Worm (Caenorhabditis elegans) whole organism, late embryonic: ENCODE data around the gene grl-10.

ENCODE experiments used
- C08G9.2 ChIP-seq: sonication (generic microtip); optimal IDR thresholded peaks from 2 replicates; lab custom pipeline; 2016; ENCODE audit warnings: mild to moderate bottlenecking, missing genetic modification characterization, moderate library complexity, missing compliant biosample characterization
- C38D4.7 ChIP-seq: fragments of 200-800 bp; sonication (Bioruptor generic); optimal IDR thresholded peaks from 2 replicates; lab custom pipeline; 2018; ENCODE audit warnings: mild to moderate bottlenecking, missing genetic modification characterization, moderate library complexity, missing compliant biosample characterization
- F13H6.1 ChIP-seq: sonication (generic microtip); optimal IDR thresholded peaks from 2 replicates; lab custom pipeline; 2016; ENCODE audit warnings: missing genetic modification characterization, missing compliant biosample characterization
- K02D7.2 ChIP-seq: sonication (generic microtip); optimal IDR thresholded peaks from 2 replicates; lab custom pipeline; 2017; ENCODE audit warnings: mild to moderate bottlenecking, missing genetic modification characterization, missing compliant biosample characterization
- K09A11.1 ChIP-seq: sonication (generic microtip); optimal IDR thresholded peaks from 2 replicates; lab custom pipeline; 2017; ENCODE audit warnings: antibody characterized with exemption, mild to moderate bottlenecking, missing genetic modification characterization, missing compliant biosample characterization; ENCODE audit not compliant: insufficient read depth
- Y22D7AL.16 ChIP-seq: sonication (generic microtip); optimal IDR thresholded peaks from 2 replicates; lab custom pipeline; 2016; ENCODE audit warnings: missing genetic modification characterization, missing compliant biosample characterization
- ahr-1 ChIP-seq: sonication (generic microtip); optimal IDR thresholded peaks from 2 replicates; lab custom pipeline; 2016; ENCODE audit warnings: missing genetic modification characterization, missing compliant biosample characterization
- ceh-19 ChIP-seq: fragments of 200-800 bp; sonication (Bioruptor generic); optimal IDR thresholded peaks from 2 replicates; lab custom pipeline; 2018; ENCODE audit warnings: mild to moderate bottlenecking, missing genetic modification characterization, missing compliant biosample characterization
- ceh-22 ChIP-seq: sonication (generic microtip); optimal IDR thresholded peaks from 2 replicates; lab custom pipeline; 2017; ENCODE audit warnings: missing biosample characterization, missing genetic modification characterization
- ceh-31 ChIP-seq: sonication (generic microtip); optimal IDR thresholded peaks from 2 replicates; lab custom pipeline; 2016; ENCODE audit warnings: missing genetic modification characterization, missing compliant biosample characterization
- ceh-48 ChIP-seq: sonication (generic microtip); optimal IDR thresholded peaks from 2 replicates; lab custom pipeline; 2016; ENCODE audit warnings: missing genetic modification characterization, inconsistent platforms, missing compliant biosample characterization
- ceh-9 ChIP-seq: sonication (generic microtip); optimal IDR thresholded peaks from 2 replicates; lab custom pipeline; 2016; ENCODE audit warnings: mild to moderate bottlenecking, missing genetic modification characterization, inconsistent platforms, missing compliant biosample characterization
- che-1 ChIP-seq: sonication (generic microtip); optimal IDR thresholded peaks from 2 replicates; lab custom pipeline; 2016; ENCODE audit warnings: mild to moderate bottlenecking, missing genetic modification characterization, missing compliant biosample characterization
- dmd-4 ChIP-seq: sonication (generic microtip); optimal IDR thresholded peaks from 2 replicates; lab custom pipeline; 2016; ENCODE audit warnings: borderline replicate concordance, missing genetic modification characterization, missing compliant biosample characterization
- elt-2 ChIP-seq: sonication (generic microtip); optimal IDR thresholded peaks from 2 replicates; lab custom pipeline; 2016; ENCODE audit warnings: missing genetic modification reagents, missing genetic modification characterization, missing compliant biosample characterization
- elt-4 ChIP-seq: sonication (generic microtip); optimal IDR thresholded peaks from 2 replicates; lab custom pipeline; 2016; ENCODE audit warnings: missing genetic modification characterization, missing compliant biosample characterization
- eyg-1 ChIP-seq: sonication (generic microtip); optimal IDR thresholded peaks from 2 replicates; lab custom pipeline; 2016; ENCODE audit warnings: missing genotype, missing genetic modification characterization, missing compliant biosample characterization
- fax-1 ChIP-seq: sonication (generic microtip); optimal IDR thresholded peaks from 2 replicates; lab custom pipeline; 2016; ENCODE audit warnings: missing genotype, missing genetic modification characterization, missing compliant biosample characterization
- fkh-10 ChIP-seq: fragments of 150-350 bp; optimal IDR thresholded peaks from 2 replicates; lab custom pipeline; 2014; ENCODE audit warnings: missing biosample characterization, missing genetic modification reagents, missing genetic modification characterization
- fkh-6 ChIP-seq: sonication (generic microtip); optimal IDR thresholded peaks from 2 replicates; lab custom pipeline; 2016; ENCODE audit warnings: missing genetic modification characterization, missing compliant biosample characterization
- hlh-13 ChIP-seq: fragments of 200-800 bp; sonication (Bioruptor generic); optimal IDR thresholded peaks from 2 replicates; lab custom pipeline; 2018; ENCODE audit warnings: mild to moderate bottlenecking, missing genetic modification characterization, missing compliant biosample characterization
- hlh-15 ChIP-seq: sonication (generic microtip); optimal IDR thresholded peaks from 2 replicates; lab custom pipeline; 2016; ENCODE audit warnings: missing genetic modification characterization, missing compliant biosample characterization
- hlh-30 ChIP-seq: sonication (generic microtip); optimal IDR thresholded peaks from 2 replicates; lab custom pipeline; 2017; ENCODE audit warnings: antibody characterized with exemption, missing genetic modification characterization, missing compliant biosample characterization; ENCODE audit not compliant: insufficient read depth
- hlh-6 ChIP-seq: sonication (generic microtip); optimal IDR thresholded peaks from 2 replicates; lab custom pipeline; 2016; ENCODE audit warnings: missing genotype, missing genetic modification characterization, missing compliant biosample characterization
- hlh-8 ChIP-seq: sonication (generic microtip); optimal IDR thresholded peaks from 2 replicates; lab custom pipeline; 2016; ENCODE audit warnings: missing genotype, missing genetic modification characterization, missing compliant biosample characterization
- lin-11 ChIP-seq: fragments of 200-800 bp; sonication (Bioruptor generic); optimal IDR thresholded peaks from 2 replicates; lab custom pipeline; 2018; ENCODE audit warnings: mild to moderate bottlenecking, missing genetic modification characterization, missing compliant biosample characterization
- mec-3 ChIP-seq: sonication (generic microtip); optimal IDR thresholded peaks from 2 replicates; lab custom pipeline; 2016; ENCODE audit warnings: borderline replicate concordance, missing genetic modification characterization, missing compliant biosample characterization
- nfya-1 ChIP-seq: sonication (generic microtip); optimal IDR thresholded peaks from 2 replicates; lab custom pipeline; 2017; ENCODE audit warnings: missing genetic modification characterization, mild to moderate bottlenecking, missing compliant biosample characterization, antibody characterized with exemption, moderate library complexity
- nhr-11 ChIP-seq: fragments of 150-350 bp; optimal IDR thresholded peaks from 2 replicates; lab custom pipeline; 2014; ENCODE audit warnings: missing biosample characterization, missing genetic modification characterization
- nhr-232 ChIP-seq: sonication (generic microtip); optimal IDR thresholded peaks from 2 replicates; lab custom pipeline; 2016; ENCODE audit warnings: missing genetic modification characterization, missing compliant biosample characterization
- pag-3 ChIP-seq: sonication (generic microtip); optimal IDR thresholded peaks from 2 replicates; lab custom pipeline; 2016; ENCODE audit warnings: missing compliant biosample characterization, missing genetic modification characterization, borderline replicate concordance
- pax-1 ChIP-seq: fragments of 150-350 bp; optimal IDR thresholded peaks from 2 replicates; lab custom pipeline; 2014; ENCODE audit warnings: missing biosample characterization, missing genetic modification characterization
- pha-2 ChIP-seq: sonication (generic microtip); optimal IDR thresholded peaks from 2 replicates; lab custom pipeline; 2017; ENCODE audit warnings: mild to moderate bottlenecking, missing genetic modification characterization, missing compliant biosample characterization
- pha-4 ChIP-seq: fragments of 150-350 bp; optimal IDR thresholded peaks from 2 replicates; lab custom pipeline; 2018; ENCODE audit warnings: missing biosample characterization, missing genetic modification reagents, missing genetic modification characterization
- pros-1 ChIP-seq: fragments of 150-350 bp; optimal IDR thresholded peaks from 2 replicates; lab custom pipeline; 2014; ENCODE audit warnings: missing biosample characterization, missing genetic modification reagents, missing genetic modification characterization
- sdc-2 ChIP-seq: sonication (generic microtip); optimal IDR thresholded peaks from 2 replicates; lab custom pipeline; 2016; ENCODE audit warnings: missing genotype, missing genetic modification characterization, missing compliant biosample characterization
- sox-2 ChIP-seq: fragments of 200-800 bp; sonication (Bioruptor generic); IDR thresholded peaks from 2 replicates; pipeline ENCODE4 v1.3.6; 2022; ENCODE audit warnings: missing genetic modification reagents, missing genetic modification characterization, missing compliant biosample characterization
- sox-4 ChIP-seq: sonication (generic microtip); optimal IDR thresholded peaks from 2 replicates; lab custom pipeline; 2017; ENCODE audit warnings: mild to moderate bottlenecking, missing genetic modification characterization, inconsistent platforms, missing compliant biosample characterization
- tbx-2 ChIP-seq: sonication (generic microtip); optimal IDR thresholded peaks from 2 replicates; lab custom pipeline; 2016; ENCODE audit warnings: missing genetic modification characterization, missing compliant biosample characterization
- unc-42 ChIP-seq: sonication (generic microtip); optimal IDR thresholded peaks from 2 replicates; lab custom pipeline; 2016; ENCODE audit warnings: missing genotype, missing genetic modification characterization, missing compliant biosample characterization
- unc-55 ChIP-seq: sonication (generic microtip); optimal IDR thresholded peaks from 2 replicates; lab custom pipeline; 2017; ENCODE audit warnings: missing biosample characterization, missing genetic modification reagents, missing genetic modification characterization
- unc-86 ChIP-seq: sonication (generic microtip); optimal IDR thresholded peaks from 2 replicates; lab custom pipeline; 2016; ENCODE audit warnings: missing genetic modification characterization, missing compliant biosample characterization
- ztf-16 ChIP-seq: sonication (generic microtip); optimal IDR thresholded peaks from 2 replicates; lab custom pipeline; 2017; ENCODE audit warnings: missing genetic modification characterization, missing compliant biosample characterization

Gene grl-10

ce11 chrV:7781511-7781910 is 7.2 kb downstream of the grl-10 start, which contains the start of gene cyp-32A1:
cyp-32A1 (plus strand) TSS chrV:7781811.
- TF ChIP-seq elt-4 = no peak
- TF ChIP-seq C38D4.7 (GFP tag; lab: Kevin White, UChicago) = no peak
- TF ChIP-seq hlh-15 = no peak
- TF ChIP-seq fax-1 (tag; lab: Kevin White, UChicago) = no peak
- TF ChIP-seq nhr-11 (tag; lab: Kevin White, UChicago) = no peak
- no peak for TF ChIP-seq ztf-16
- TF ChIP-seq pag-3 (tag; lab: Kevin White, UChicago) = no peak
- TF ChIP-seq dmd-4 = no peak
- TF ChIP-seq mec-3 (tag; lab: Kevin White, UChicago) = no peak
- TF ChIP-seq pax-1 (tag; lab: Kevin White, UChicago) = no peak
- no peak for TF ChIP-seq pha-4 (tag; lab: Kevin White, UChicago)
- no peak for TF ChIP-seq eyg-1 (tag; lab: Kevin White, UChicago)
- no peak for TF ChIP-seq tbx-2 (tag; lab: Kevin White, UChicago)

ce11 chrV:7785117-7785516 is 10.8 kb downstream of the grl-10 start, which contains the start of gene C26F1.1:
C26F1.1 (plus strand) TSS chrV:7785417.
- TF ChIP-seq sdc-2 (tag; lab: Kevin White, UChicago) = no peak
- TF ChIP-seq F13H6.1 (tag; lab: Kevin White, UChicago) = no peak
- TF ChIP-seq ztf-16 = no peak
- TF ChIP-seq K02D7.2 = no peak
- no peak for TF ChIP-seq ceh-9
- no peak for TF ChIP-seq C08G9.2 (tag; lab: Kevin White, UChicago)
- no peak for TF ChIP-seq ceh-48 (tag; lab: Kevin White, UChicago)
- no peak for TF ChIP-seq ceh-22 (tag; lab: Kevin White, UChicago)
- TF ChIP-seq fkh-6 = no peak
- no peak for TF ChIP-seq unc-42 (tag; lab: Kevin White, UChicago)
- TF ChIP-seq hlh-13 = no peak
- no peak for TF ChIP-seq ceh-31 (tag; lab: Kevin White, UChicago)

- TF ChIP-seq che-1 (tag; lab: Kevin White, UChicago) (no peak), pag-3 (tag; lab: Kevin White, UChicago) (no peak), hlh-6 (tag; lab: Kevin White, UChicago) (no peak), nfya-1 (tag; lab: Kevin White, UChicago) (no peak), nhr-232 (tag; lab: Kevin White, UChicago) (no peak), lin-11 (tag; lab: Kevin White, UChicago) (no peak)
Observed at ce11 chrV:7785885-7786284, 11.5 kb downstream of the grl-10 start.

ce11 chrV:7786639-7787038 is 12.3 kb downstream of the grl-10 start:
- no peak for TF ChIP-seq ceh-9
- TF ChIP-seq unc-55 (GFP tag; lab: Kevin White, UChicago) = no peak
- no peak for TF ChIP-seq Y22D7AL.16 (tag; lab: Kevin White, UChicago)
- peak; percentile 92 for TF ChIP-seq elt-2 (tag; lab: Kevin White, UChicago)
- TF ChIP-seq che-1 (tag; lab: Kevin White, UChicago) = no peak
- TF ChIP-seq K09A11.1 (tag; lab: Kevin White, UChicago) = no peak
- TF ChIP-seq sox-2 (GFP tag; lab: Robert Waterston, UW) = no peak
- no peak for TF ChIP-seq ceh-19 (GFP tag; lab: Kevin White, UChicago)

ce11 chrV:7793067-7793466 is 18.7 kb downstream of the grl-10 start, which contains the start of gene flp-21:
flp-21 (plus strand) TSS chrV:7793367.
- TF ChIP-seq hlh-30 = no peak
- no peak for TF ChIP-seq ceh-31 (tag; lab: Kevin White, UChicago)
- no peak for TF ChIP-seq pros-1 (tag; lab: Kevin White, UChicago)
- TF ChIP-seq ahr-1 (tag; lab: Kevin White, UChicago) = no peak
- TF ChIP-seq sox-4 (tag; lab: Kevin White, UChicago) = no peak
- TF ChIP-seq hlh-8 (tag; lab: Kevin White, UChicago) = no peak
- no peak for TF ChIP-seq fkh-10 (GFP tag; lab: Kevin White, UChicago)
- TF ChIP-seq unc-86 = no peak
- TF ChIP-seq pha-2 (tag; lab: Kevin White, UChicago) = no peak
- TF ChIP-seq elt-2 (tag; lab: Kevin White, UChicago) = no peak
- no peak for TF ChIP-seq Y22D7AL.16 (tag; lab: Kevin White, UChicago)
- no peak for TF ChIP-seq pha-4 (tag; lab: Kevin White, UChicago)
